Fruit fly (Drosophila melanogaster) whole organism, embryonic: Measurements from ENCODE around the gene TkR86C.
A peak's percentile ranks its signal among the peaks of the same experiment; 100 is the strongest.

ENCODE experiments used
- Atf3 ChIP-seq: fragments of 200-800 bp; sonication (Bioruptor generic); optimal IDR thresholded peaks from 3 replicates; lab custom pipeline; 2016; ENCODE audit warnings: missing biosample characterization, missing genetic modification characterization
- B-H2 ChIP-seq: fragments of 200-800 bp; sonication (Bioruptor generic); optimal IDR thresholded peaks from 2 replicates; lab custom pipeline; 2018; ENCODE audit warnings: missing biosample characterization, mild to moderate bottlenecking, missing genetic modification characterization
- C15 ChIP-seq: fragments of 200-800 bp; sonication (Bioruptor generic); IDR thresholded peaks from 3 replicates; pipeline ENCODE4 v1.3.6; 2022; ENCODE audit warnings: missing biosample characterization, missing genetic modification characterization
- CG12942 ChIP-seq: fragments of 200-800 bp; sonication (Bioruptor generic); optimal IDR thresholded peaks from 3 replicates; lab custom pipeline; 2016; ENCODE audit warnings: missing biosample characterization, missing genetic modification characterization
- CG13287 ChIP-seq: fragments of 200-800 bp; sonication (Bioruptor generic); IDR thresholded peaks from 2 replicates; pipeline ENCODE4 v1.3.6; 2022; ENCODE audit warnings: missing biosample characterization, missing genetic modification characterization; ENCODE audit not compliant: partially characterized antibody
- CG1647 ChIP-seq: fragments of 200-800 bp; sonication (Bioruptor generic); optimal IDR thresholded peaks from 3 replicates; lab custom pipeline; 2016; ENCODE audit warnings: missing biosample characterization, missing genetic modification characterization
- CG17612 ChIP-seq: fragments of 200-800 bp; sonication (Bioruptor generic); IDR thresholded peaks from 2 replicates; pipeline ENCODE4 v1.3.6; 2022; ENCODE audit warnings: missing biosample characterization, missing genetic modification characterization
- CG18262 ChIP-seq: fragments of 200-800 bp; optimal IDR thresholded peaks from 3 replicates; lab custom pipeline; 2019; ENCODE audit warnings: missing biosample characterization, mild to moderate bottlenecking, missing genetic modification characterization, moderate library complexity
- CG18764 ChIP-seq: fragments of 200-800 bp; sonication (Bioruptor generic); optimal IDR thresholded peaks from 3 replicates; lab custom pipeline; 2016; ENCODE audit warnings: missing biosample characterization, missing genetic modification characterization
- CG2120 ChIP-seq: fragments of 200-800 bp; sonication (Bioruptor generic); optimal IDR thresholded peaks from 3 replicates; lab custom pipeline; 2016; ENCODE audit warnings: missing biosample characterization, missing genetic modification characterization
- CG2889 ChIP-seq: fragments of 200-800 bp; sonication (Bioruptor generic); IDR thresholded peaks from 3 replicates; pipeline ENCODE4 v1.3.6; 2022; ENCODE audit warnings: missing biosample characterization, missing genetic modification characterization
- CG30403 ChIP-seq: fragments of 200-800 bp; sonication (Bioruptor generic); optimal IDR thresholded peaks from 3 replicates; lab custom pipeline; 2016; ENCODE audit warnings: missing biosample characterization, missing genetic modification characterization
- CG34224 ChIP-seq: fragments of 200-800 bp; sonication (Bioruptor generic); IDR thresholded peaks from 3 replicates; pipeline ENCODE4 v1.3.6; 2022; ENCODE audit warnings: missing biosample characterization, missing genetic modification characterization; ENCODE audit not compliant: partially characterized antibody
- CG34422 ChIP-seq: fragments of 200-800 bp; sonication (Bioruptor generic); IDR thresholded peaks from 3 replicates; pipeline ENCODE4 v1.3.6; 2022; ENCODE audit warnings: missing biosample characterization, missing genetic modification characterization
- CG43689 ChIP-seq: fragments of 200-800 bp; sonication (Bioruptor generic); IDR thresholded peaks from 2 replicates; pipeline ENCODE4 v1.3.6; 2022; ENCODE audit warnings: missing biosample characterization, missing genetic modification characterization
- CG4854 ChIP-seq: fragments of 200-800 bp; sonication (Bioruptor generic); optimal IDR thresholded peaks from 2 replicates; lab custom pipeline; 2016; ENCODE audit warnings: missing biosample characterization, missing genetic modification characterization, inconsistent platforms
- CG7357 ChIP-seq: fragments of 200-800 bp; sonication (Bioruptor generic); IDR thresholded peaks from 3 replicates; pipeline ENCODE4 v1.3.6; 2022; ENCODE audit warnings: missing biosample characterization, missing genetic modification characterization
- CG7372 ChIP-seq: fragments of 200-800 bp; sonication (Bioruptor generic); IDR thresholded peaks from 2 replicates; pipeline ENCODE4 v1.3.6; 2022; ENCODE audit warnings: missing biosample characterization, missing genetic modification characterization
- CG8281 ChIP-seq: fragments of 200-800 bp; sonication (Bioruptor generic); optimal IDR thresholded peaks from 2 replicates; lab custom pipeline; 2018; ENCODE audit warnings: missing biosample characterization, mild to moderate bottlenecking, missing genetic modification characterization, moderate library complexity
- CG8290 ChIP-seq, 3 experiments: fragments of 200-800 bp; sonication (Bioruptor generic); optimal IDR thresholded peaks; 2 replicates each; lab custom pipeline; 2016 to 2019; ENCODE audit warnings: missing biosample characterization in 3 of 3, missing genetic modification characterization in 3 of 3, mild to moderate bottlenecking in 2 of 3, moderate library complexity in 1 of 3
- CG8924 ChIP-seq: fragments of 200-800 bp; optimal IDR thresholded peaks from 3 replicates; lab custom pipeline; 2019; ENCODE audit warnings: missing biosample characterization, mild to moderate bottlenecking, missing genetic modification characterization, moderate library complexity
- CG9215 ChIP-seq: fragments of 200-800 bp; sonication (Bioruptor generic); IDR thresholded peaks from 2 replicates; pipeline ENCODE4 v1.3.6; 2022; ENCODE audit warnings: missing biosample characterization, missing genetic modification characterization
- Camta ChIP-seq: fragments of 200-800 bp; sonication (Bioruptor generic); optimal IDR thresholded peaks from 2 replicates; lab custom pipeline; 2016; ENCODE audit warnings: missing biosample characterization, missing genetic modification characterization
- Dbx ChIP-seq: fragments of 200-800 bp; sonication (Bioruptor generic); IDR thresholded peaks from 3 replicates; pipeline ENCODE4 v1.3.6; 2022; ENCODE audit warnings: missing biosample characterization, missing genetic modification characterization
- Deaf1 ChIP-seq: fragments of 200-800 bp; optimal IDR thresholded peaks from 3 replicates; lab custom pipeline; 2019; ENCODE audit warnings: missing biosample characterization, mild to moderate bottlenecking, missing genetic modification characterization, moderate library complexity
- Dll ChIP-seq: fragments of 200-800 bp; sonication (Bioruptor generic); IDR thresholded peaks from 4 replicates; pipeline ENCODE4 v1.3.6; 2022; ENCODE audit warnings: missing biosample characterization, missing genetic modification characterization; ENCODE audit not compliant: partially characterized antibody
- H2.0 ChIP-seq: fragments of 200-800 bp; sonication (Bioruptor generic); IDR thresholded peaks from 2 replicates; pipeline ENCODE4 v1.3.6; 2022; ENCODE audit warnings: missing biosample characterization, missing genetic modification characterization
- Hey ChIP-seq: fragments of 200-800 bp; sonication (Bioruptor generic); optimal IDR thresholded peaks from 3 replicates; lab custom pipeline; 2018; ENCODE audit warnings: missing biosample characterization, mild to moderate bottlenecking, missing genetic modification characterization
- HmgZ ChIP-seq: fragments of 200-800 bp; sonication (Bioruptor generic); optimal IDR thresholded peaks from 2 replicates; lab custom pipeline; 2018; ENCODE audit warnings: missing biosample characterization, mild to moderate bottlenecking, missing genetic modification characterization
- Hmx ChIP-seq: fragments of 200-800 bp; sonication (Bioruptor generic); optimal IDR thresholded peaks from 2 replicates; lab custom pipeline; 2016; ENCODE audit warnings: missing biosample characterization, missing genetic modification characterization
- Hr3 ChIP-seq: fragments of 200-800 bp; sonication (Bioruptor generic); optimal IDR thresholded peaks from 3 replicates; lab custom pipeline; 2016; ENCODE audit warnings: missing biosample characterization, missing genetic modification characterization
- NC2α ChIP-seq: fragments of 200-800 bp; sonication (Bioruptor generic); optimal IDR thresholded peaks from 2 replicates; lab custom pipeline; 2016; ENCODE audit warnings: missing biosample characterization, missing genetic modification characterization
- Sox100B ChIP-seq: fragments of 200-800 bp; sonication (Bioruptor generic); optimal IDR thresholded peaks from 3 replicates; lab custom pipeline; 2018; ENCODE audit warnings: missing biosample characterization, mild to moderate bottlenecking, missing genetic modification characterization
- Sry-δ ChIP-seq: fragments of 200-800 bp; sonication (Bioruptor generic); optimal IDR thresholded peaks from 2 replicates; lab custom pipeline; 2016; ENCODE audit warnings: missing biosample characterization, missing genetic modification characterization
- crol ChIP-seq: fragments of 200-800 bp; sonication (Bioruptor generic); IDR thresholded peaks from 2 replicates; pipeline ENCODE4 v1.3.6; 2022; ENCODE audit warnings: missing biosample characterization, missing genetic modification characterization
- da ChIP-seq: fragments of 200-800 bp; sonication (Bioruptor generic); optimal IDR thresholded peaks from 2 replicates; lab custom pipeline; 2016; ENCODE audit warnings: missing biosample characterization, missing genetic modification characterization
- ems ChIP-seq: fragments of 200-800 bp; sonication (Bioruptor generic); optimal IDR thresholded peaks from 3 replicates; lab custom pipeline; 2016; ENCODE audit warnings: missing biosample characterization, missing genetic modification characterization
- ftz-f1 ChIP-seq: fragments of 200-800 bp; sonication (Bioruptor generic); optimal IDR thresholded peaks from 2 replicates; lab custom pipeline; 2016; ENCODE audit warnings: missing biosample characterization, missing genetic modification characterization
- gro ChIP-seq: fragments of 200-800 bp; sonication (Bioruptor generic); optimal IDR thresholded peaks from 2 replicates; lab custom pipeline; 2016; ENCODE audit warnings: missing biosample characterization, missing genetic modification characterization
- inv ChIP-seq: fragments of 200-800 bp; sonication (Bioruptor generic); IDR thresholded peaks from 2 replicates; pipeline ENCODE4 v1.3.6; 2022; ENCODE audit warnings: missing biosample characterization, missing genetic modification characterization; ENCODE audit not compliant: partially characterized antibody
- kah ChIP-seq: fragments of 200-800 bp; sonication (Bioruptor generic); optimal IDR thresholded peaks from 2 replicates; lab custom pipeline; 2018; ENCODE audit warnings: missing biosample characterization, mild to moderate bottlenecking, missing genetic modification characterization
- klu ChIP-seq: fragments of 200-800 bp; sonication (Bioruptor generic); IDR thresholded peaks from 2 replicates; pipeline ENCODE4 v1.3.6; 2022; ENCODE audit warnings: missing biosample characterization, missing genetic modification characterization
- lbe ChIP-seq: fragments of 200-800 bp; sonication (Bioruptor generic); optimal IDR thresholded peaks from 2 replicates; lab custom pipeline; 2016; ENCODE audit warnings: missing biosample characterization, mild to moderate bottlenecking, missing genetic modification characterization
- oc ChIP-seq: fragments of 200-800 bp; sonication (Bioruptor generic); optimal IDR thresholded peaks from 2 replicates; lab custom pipeline; 2018; ENCODE audit warnings: missing biosample characterization, mild to moderate bottlenecking, missing genetic modification characterization, moderate library complexity
- psq ChIP-seq: fragments of 200-800 bp; sonication (Bioruptor generic); optimal IDR thresholded peaks from 2 replicates; lab custom pipeline; 2017; ENCODE audit warnings: missing biosample characterization, missing genetic modification characterization
- row ChIP-seq: fragments of 200-800 bp; sonication (Bioruptor generic); IDR thresholded peaks from 3 replicates; pipeline ENCODE4 v1.3.6; 2022; ENCODE audit warnings: missing biosample characterization, missing genetic modification characterization
- schlank ChIP-seq: fragments of 200-800 bp; sonication (Bioruptor generic); optimal IDR thresholded peaks from 2 replicates; lab custom pipeline; 2018; ENCODE audit warnings: missing biosample characterization, mild to moderate bottlenecking, missing genetic modification characterization
- sd ChIP-seq: fragments of 200-800 bp; sonication (Bioruptor generic); optimal IDR thresholded peaks from 3 replicates; lab custom pipeline; 2018; ENCODE audit warnings: missing biosample characterization, mild to moderate bottlenecking, missing genetic modification characterization, moderate library complexity
- vvl ChIP-seq: fragments of 200-800 bp; sonication (Bioruptor generic); IDR thresholded peaks from 2 replicates; pipeline ENCODE4 v1.3.6; 2022; ENCODE audit warnings: missing biosample characterization, missing genetic modification characterization
- yki ChIP-seq: fragments of >200 bp; optimal IDR thresholded peaks from 3 replicates; lab custom pipeline; 2018
- zfh2 ChIP-seq: fragments of 200-800 bp; sonication (Bioruptor generic); optimal IDR thresholded peaks from 2 replicates; lab custom pipeline; 2016; ENCODE audit warnings: missing biosample characterization, missing genetic modification characterization

Gene TkR86C

DNA sequence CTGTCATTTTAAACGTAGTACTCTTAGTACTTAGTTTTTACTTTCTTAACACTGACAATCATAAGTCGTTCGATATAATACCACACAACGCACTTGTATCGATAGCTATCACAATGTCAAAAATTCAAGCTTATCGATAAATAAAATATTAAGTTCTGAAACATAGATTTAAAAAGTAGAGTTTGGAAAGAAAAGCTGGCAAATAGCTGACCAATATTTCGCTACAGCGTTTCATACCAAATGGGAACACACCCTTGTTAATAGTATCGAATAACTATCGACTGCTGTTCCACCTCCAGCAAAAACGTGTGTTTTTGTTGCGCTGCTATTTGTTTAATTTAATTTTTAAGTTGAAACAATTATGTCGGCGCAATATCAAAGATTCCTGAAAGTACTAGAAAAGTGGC is 54.7 kb downstream of the TkR86C start, which contains the start of the genes pug, CG14683 and CG46459 (continued):
- TF ChIP-seq CG34224 (GFP tag; lab: Robert Waterston, UW) (peak; percentile 98), lbe (GFP tag; lab: Kevin White, UChicago) (peak; percentile 51), psq (GFP tag; lab: Kevin White, UChicago) (no peak), CG12942 (GFP tag; lab: Kevin White, UChicago) (peak; percentile 4), B-H2 (peak; percentile 14), Hey (tag; lab: Kevin White, UChicago) (no peak), sd (tag; lab: Kevin White, UChicago) (peak; percentile 43), ftz-f1 (GFP tag; lab: Kevin White, UChicago) (no peak)

- peak; percentile 29 for TF ChIP-seq gro
- no peak for TF ChIP-seq CG7357
- TF ChIP-seq CG7372, result no peak
- TF ChIP-seq NC2α (GFP tag; lab: Kevin White, UChicago), result no peak
- no peak for TF ChIP-seq inv (GFP tag; lab: Robert Waterston, UW)
- TF ChIP-seq CG18262 (tag; lab: Kevin White, UChicago), result peak; percentile 38
- TF ChIP-seq CG2889 (GFP tag; lab: Robert Waterston, UW), result no peak
- TF ChIP-seq CG18764 (GFP tag; lab: Kevin White, UChicago), result no peak
- TF ChIP-seq HmgZ, result peak; percentile 28
- no peak for TF ChIP-seq da
- TF ChIP-seq CG8924, result peak; percentile 57
- TF ChIP-seq CG1647 (GFP tag; lab: Kevin White, UChicago), result peak; percentile 3
- TF ChIP-seq CG30403 (GFP tag; lab: Kevin White, UChicago), result peak; percentile 44
- no peak for TF ChIP-seq Camta (GFP tag; lab: Kevin White, UChicago)
- TF ChIP-seq Hr3 (GFP tag; lab: Kevin White, UChicago), result no peak
- TF ChIP-seq klu (GFP tag; lab: Robert Waterston, UW), result 0 out of 2 replicates have a peak, but pooled peaks have one; percentile 11
- peak; percentile 78 for TF ChIP-seq vvl (GFP tag; lab: Robert Waterston, UW)
- TF ChIP-seq kah (GFP tag; lab: Kevin White, UChicago), result no peak
- peak; percentile 14 for TF ChIP-seq CG8281 (tag; lab: Kevin White, UChicago)
- TF ChIP-seq CG8290 (GFP tag; optimal IDR thresholded peaks at IDR 0.05; lab: Kevin White, UChicago), result no peak
- peak in 1 of 2 experiments; percentile 43 for TF ChIP-seq CG8290 (tag; optimal IDR thresholded peaks at IDR 0.05; lab: Kevin White, UChicago)
- TF ChIP-seq CG4854, result peak; percentile 27
- no peak for TF ChIP-seq CG13287 (GFP tag; lab: Robert Waterston, UW)
- TF ChIP-seq zfh2 (GFP tag; lab: Kevin White, UChicago), result no peak
- no peak for TF ChIP-seq Deaf1 (tag; lab: Kevin White, UChicago)
- TF ChIP-seq CG2120 (GFP tag; lab: Kevin White, UChicago), result peak; percentile 79
- TF ChIP-seq Hmx, result no peak
- TF ChIP-seq oc (tag; lab: Kevin White, UChicago), result no peak
- TF ChIP-seq Dll (GFP tag; lab: Robert Waterston, UW), result no peak
- TF ChIP-seq yki (lab: Kevin White, UChicago), result no peak
- no peak for TF ChIP-seq CG17612 (GFP tag; lab: Robert Waterston, UW)
- TF ChIP-seq Sox100B (GFP tag; lab: Kevin White, UChicago), result no peak
- 0 out of 3 replicates have a peak, but pooled peaks have one; percentile 17 for TF ChIP-seq C15
- TF ChIP-seq Atf3 (GFP tag; lab: Kevin White, UChicago), result no peak
- TF ChIP-seq CG34422 (GFP tag; lab: Robert Waterston, UW), result 0 out of 3 replicates have a peak, but pooled peaks have one; percentile 27
- no peak for TF ChIP-seq H2.0 (GFP tag; lab: Robert Waterston, UW)
- no peak for TF ChIP-seq Sry-δ
- no peak for TF ChIP-seq schlank
- no peak for TF ChIP-seq CG43689 (GFP tag; lab: Robert Waterston, UW)
- TF ChIP-seq Dbx (GFP tag; lab: Robert Waterston, UW), result peak; percentile 66
- peak; percentile 66 for TF ChIP-seq row
- TF ChIP-seq CG9215, result peak; percentile 55
- no peak for TF ChIP-seq ems (GFP tag; lab: Kevin White, UChicago)
- TF ChIP-seq crol, result no peak
Measured at dm6 chr3R:10688835-10689234, 62.2 kb downstream of the TkR86C start.
